Worm (Caenorhabditis elegans) whole organism, L4 larva: ENCODE data around the gene rom-2.

Experiments
- mep-1 ChIP-seq: fragments of 150-350 bp; sonication (generic microtip); optimal IDR thresholded peaks from 3 replicates; lab custom pipeline; 2014; ENCODE audit warnings: missing biosample characterization, missing genetic modification characterization

rom-2 gene

DNA sequence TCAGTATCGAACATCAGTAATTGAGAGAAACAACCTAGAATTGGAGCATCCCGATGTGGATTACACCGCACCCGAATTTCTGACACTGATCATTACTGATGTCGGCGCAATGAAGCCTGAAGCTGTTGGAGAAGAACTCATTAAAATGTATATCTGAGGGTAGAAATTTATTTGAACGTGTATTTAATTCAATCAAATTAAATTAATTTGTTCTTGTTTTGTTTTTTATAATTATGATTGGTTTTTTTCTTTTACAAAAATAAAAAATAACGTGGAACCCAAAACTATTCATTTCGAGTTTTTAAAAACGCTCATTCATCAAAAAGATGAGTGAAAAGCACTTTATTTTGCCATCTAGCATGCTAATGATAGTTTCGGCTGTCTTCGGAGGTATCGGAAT is 51.3 kb downstream of the rom-2 start, which contains the start of gene ZK1098.9:
Gene ZK1098.9 (plus strand): TSS at position 301 of the 400 bp plus-strand sequence.
- no peak for TF ChIP-seq mep-1 (tag; lab: Kevin White, UChicago)
